Fruit fly (Drosophila melanogaster) whole organism, wandering third instar larva: ENCODE results near the gene CG44141.
A peak's percentile ranks its signal among the peaks of the same experiment; 100 is the strongest.

ENCODE experiments used
- Abd-B ChIP-seq: fragments of >200 bp; optimal IDR thresholded peaks from 2 replicates; lab custom pipeline; 2017; ENCODE audit warnings: missing biosample characterization, missing genetic modification characterization
- CG32264 ChIP-seq: fragments of 200-800 bp; sonication (Bioruptor generic); optimal IDR thresholded peaks from 2 replicates; lab custom pipeline; 2016; ENCODE audit warnings: missing biosample characterization, missing genetic modification characterization
- CG9705 ChIP-seq: fragments of 200-800 bp; sonication (Bioruptor generic); optimal IDR thresholded peaks from 2 replicates; lab custom pipeline; 2018; ENCODE audit warnings: missing biosample characterization, mild to moderate bottlenecking, missing genetic modification characterization
- CrebA ChIP-seq: fragments of 200-800 bp; sonication (Bioruptor generic); optimal IDR thresholded peaks from 2 replicates; lab custom pipeline; 2016; ENCODE audit warnings: missing biosample characterization, mild to moderate bottlenecking, missing genetic modification characterization, borderline replicate concordance
- Dfd ChIP-seq: fragments of >200 bp; optimal IDR thresholded peaks from 2 replicates; lab custom pipeline; 2017; ENCODE audit warnings: missing biosample characterization, missing genetic modification characterization
- Dif ChIP-seq: fragments of 200-275, 200-300 bp; sonication (Bioruptor generic); optimal IDR thresholded peaks from 2 replicates; lab custom pipeline; 2018; ENCODE audit warnings: missing biosample characterization, missing genetic modification characterization; ENCODE audit not compliant: partially characterized antibody
- GATAd ChIP-seq: sonication (Bioruptor generic); optimal IDR thresholded peaks from 2 replicates; lab custom pipeline; 2016; ENCODE audit warnings: missing biosample characterization, missing genetic modification characterization
- HLH106 ChIP-seq: fragments of 200-800 bp; optimal IDR thresholded peaks from 3 replicates; lab custom pipeline; 2019; ENCODE audit warnings: missing biosample characterization, mild to moderate bottlenecking, missing genetic modification characterization, moderate library complexity
- Hnf4 ChIP-seq: fragments of 200-800 bp; sonication (Bioruptor generic); optimal IDR thresholded peaks from 2 replicates; lab custom pipeline; 2016; ENCODE audit warnings: missing biosample characterization, mild to moderate bottlenecking, missing genetic modification characterization
- Hr78 ChIP-seq: fragments of >200 bp; optimal IDR thresholded peaks from 2 replicates; lab custom pipeline; 2017; ENCODE audit warnings: missing biosample characterization, missing genetic modification characterization
- Hr83 ChIP-seq: fragments of 200-300 bp; sonication (Bioruptor generic); optimal IDR thresholded peaks from 2 replicates; lab custom pipeline; 2016; ENCODE audit warnings: missing biosample characterization, mild to moderate bottlenecking, missing genetic modification characterization, moderate library complexity; ENCODE audit not compliant: poor library complexity, severe bottlenecking
- Jra ChIP-seq: sonication (Bioruptor generic); optimal IDR thresholded peaks from 2 replicates; lab custom pipeline; 2016; ENCODE audit warnings: missing biosample characterization, missing genetic modification characterization
- Mio ChIP-seq: sonication (Bioruptor generic); optimal IDR thresholded peaks from 2 replicates; lab custom pipeline; 2016; ENCODE audit warnings: missing biosample characterization, missing genetic modification characterization
- Myc ChIP-seq: fragments of >200 bp; optimal IDR thresholded peaks from 2 replicates; lab custom pipeline; 2017
- N ChIP-seq: fragments of >200 bp; optimal IDR thresholded peaks from 2 replicates; lab custom pipeline; 2018; ENCODE audit warnings: missing biosample characterization, missing external identifiers, missing genetic modification characterization
- OdsH ChIP-seq: fragments of 200-800 bp; sonication (Bioruptor generic); optimal IDR thresholded peaks from 2 replicates; lab custom pipeline; 2016; ENCODE audit warnings: missing biosample characterization, mild to moderate bottlenecking, missing genetic modification characterization
- Rel ChIP-seq, 2 experiments: fragments of 200-800 bp; sonication (Bioruptor generic) in 1 of 2; optimal IDR thresholded peaks; 2 replicates in 1 of 2; 3 replicates in 1 of 2; lab custom pipeline; 2016 to 2019; ENCODE audit warnings: mild to moderate bottlenecking in 2 of 2, missing biosample characterization in 2 of 2, missing genetic modification characterization in 2 of 2, moderate library complexity in 1 of 2
- Sp1 ChIP-seq: fragments of 200-800 bp; sonication (Bioruptor generic); optimal IDR thresholded peaks from 3 replicates; lab custom pipeline; 2019; ENCODE audit warnings: missing biosample characterization, mild to moderate bottlenecking, missing genetic modification characterization, moderate library complexity
- Vsx2 ChIP-seq: fragments of 200-300, 225-300 bp; sonication (Bioruptor generic); optimal IDR thresholded peaks from 2 replicates; lab custom pipeline; 2018; ENCODE audit warnings: missing biosample characterization, missing genetic modification characterization; ENCODE audit not compliant: partially characterized antibody
- br ChIP-seq: fragments of 200-800 bp; sonication (Bioruptor generic); optimal IDR thresholded peaks from 2 replicates; lab custom pipeline; 2016; ENCODE audit warnings: missing biosample characterization, missing genetic modification characterization
- brk ChIP-seq: fragments of 200-800 bp; sonication (Bioruptor generic); optimal IDR thresholded peaks from 2 replicates; lab custom pipeline; 2016; ENCODE audit warnings: missing biosample characterization, mild to moderate bottlenecking, missing genetic modification characterization
- dl ChIP-seq, 2 experiments: fragments of 175-275, 200-275 bp in 1 of 2; fragments of 200-275 bp in 1 of 2; sonication (Bioruptor generic); optimal IDR thresholded peaks; lab custom pipeline; 2018; ENCODE audit warnings: mild to moderate bottlenecking in 2 of 2, missing biosample characterization in 2 of 2, missing genetic modification characterization in 2 of 2, moderate library complexity in 2 of 2; ENCODE audit not compliant: partially characterized antibody in 2 of 2, insufficient read depth in 1 of 2
- dmrt93B ChIP-seq: fragments of 200-800 bp; sonication (Bioruptor generic); optimal IDR thresholded peaks from 2 replicates; lab custom pipeline; 2018; ENCODE audit warnings: missing biosample characterization, mild to moderate bottlenecking, missing genetic modification characterization
- dsf ChIP-seq: sonication (Bioruptor generic); optimal IDR thresholded peaks from 2 replicates; lab custom pipeline; 2016; ENCODE audit warnings: missing biosample characterization, missing genetic modification characterization, borderline replicate concordance
- ey ChIP-seq: fragments of 200-800 bp; sonication (Bioruptor generic); optimal IDR thresholded peaks from 2 replicates; lab custom pipeline; 2016; ENCODE audit warnings: missing biosample characterization, missing genetic modification characterization
- foxo ChIP-seq, 2 experiments: fragments of 200-800 bp; sonication (Bioruptor generic); optimal IDR thresholded peaks; 2 replicates in 1 of 2; 3 replicates in 1 of 2; lab custom pipeline; 2016 to 2017; ENCODE audit warnings: missing biosample characterization in 2 of 2, missing genetic modification characterization in 2 of 2
- fru ChIP-seq: fragments of 200-800 bp; sonication (Bioruptor generic); optimal IDR thresholded peaks from 3 replicates; lab custom pipeline; 2016; ENCODE audit warnings: missing biosample characterization, mild to moderate bottlenecking, missing genetic modification characterization
- h ChIP-seq: fragments of 200-800 bp; sonication (Bioruptor generic); optimal IDR thresholded peaks from 3 replicates; lab custom pipeline; 2016; ENCODE audit warnings: missing biosample characterization, mild to moderate bottlenecking, missing genetic modification characterization
- jim ChIP-seq: fragments of 175-275, 200-325 bp; sonication (Bioruptor generic); optimal IDR thresholded peaks from 2 replicates; lab custom pipeline; 2016; ENCODE audit warnings: missing biosample characterization, mild to moderate bottlenecking, missing genetic modification characterization
- lola ChIP-seq: fragments of >200 bp; optimal IDR thresholded peaks from 2 replicates; lab custom pipeline; 2017; ENCODE audit warnings: missing biosample characterization, missing genetic modification characterization
- pan ChIP-seq: fragments of >200 bp; optimal IDR thresholded peaks from 2 replicates; lab custom pipeline; 2017
- psq ChIP-seq: fragments of 200-800 bp; sonication (Bioruptor generic); optimal IDR thresholded peaks from 3 replicates; lab custom pipeline; 2017; ENCODE audit warnings: missing biosample characterization, mild to moderate bottlenecking, missing genetic modification characterization, moderate library complexity
- rgr ChIP-seq: fragments of 200-800 bp; sonication (Bioruptor generic); optimal IDR thresholded peaks from 3 replicates; lab custom pipeline; 2016; ENCODE audit warnings: missing biosample characterization, mild to moderate bottlenecking, missing genetic modification characterization
- sage ChIP-seq: fragments of 200-800 bp; sonication (Bioruptor generic); optimal IDR thresholded peaks from 2 replicates; lab custom pipeline; 2016; ENCODE audit warnings: missing biosample characterization, mild to moderate bottlenecking, missing genetic modification characterization
- sv ChIP-seq: fragments of 200-800 bp; sonication (Bioruptor generic); optimal IDR thresholded peaks from 3 replicates; lab custom pipeline; 2016; ENCODE audit warnings: missing biosample characterization, missing genetic modification characterization
- tai ChIP-seq: sonication (Bioruptor generic); optimal IDR thresholded peaks from 2 replicates; lab custom pipeline; 2016; ENCODE audit warnings: missing biosample characterization, missing genetic modification characterization
- usp ChIP-seq: fragments of >200 bp; optimal IDR thresholded peaks from 2 replicates; lab custom pipeline; 2017; ENCODE audit warnings: missing biosample characterization, missing genetic modification characterization
- woc ChIP-seq: sonication (Bioruptor generic); optimal IDR thresholded peaks from 2 replicates; lab custom pipeline; 2016; ENCODE audit warnings: missing biosample characterization, mild to moderate bottlenecking, missing genetic modification characterization

CG44141 gene

dm6 chr2L:15629596-15630168, 29.6 kb downstream of the CG44141 start, which contains the start of gene CG18480:
TSS of gene CG18480 (plus strand) at chr2L:15630002.
- peak; percentile 58 for TF ChIP-seq brk
- TF ChIP-seq br (GFP tag; lab: Kevin White, UChicago), result peak; percentile 66
- TF ChIP-seq sage (GFP tag; lab: Kevin White, UChicago), result no peak
- peak; percentile 48 for TF ChIP-seq woc
- TF ChIP-seq Dif (GFP tag; lab: Kevin White, UChicago), result no peak
- TF ChIP-seq Sp1, result peak; percentile 48
- TF ChIP-seq CrebA (GFP tag; lab: Kevin White, UChicago), result no peak
- TF ChIP-seq lola (GFP tag; lab: Kevin White, UChicago), result no peak
- peak; percentile 79 for TF ChIP-seq h (GFP tag; lab: Kevin White, UChicago)
- peak; percentile 59 for TF ChIP-seq OdsH (GFP tag; lab: Kevin White, UChicago)
- TF ChIP-seq jim, result no peak
- TF ChIP-seq Jra, result peak; percentile 64
- TF ChIP-seq Hr83 (GFP tag; lab: Kevin White, UChicago), result peak; percentile 35
- TF ChIP-seq psq, result no peak
- TF ChIP-seq fru (GFP tag; lab: Kevin White, UChicago), result peak; percentile 74
- no peak for TF ChIP-seq Hr78 (GFP tag; lab: Kevin White, UChicago)
- peak; percentile 54 for TF ChIP-seq HLH106 (tag; lab: Kevin White, UChicago)
- TF ChIP-seq dsf, result no peak
- no peak for TF ChIP-seq Dfd (GFP tag; lab: Kevin White, UChicago)
- TF ChIP-seq tai, result peak; percentile 16
- TF ChIP-seq sv (GFP tag; lab: Kevin White, UChicago), result no peak
- peak in 1 of 2 experiments; percentile 82 for TF ChIP-seq foxo (GFP tag; optimal IDR thresholded peaks at IDR 0.05; lab: Kevin White, UChicago)
- no peak for TF ChIP-seq Rel (GFP tag; optimal IDR thresholded peaks at IDR 0.05; lab: Kevin White, UChicago)
- TF ChIP-seq Rel (tag; optimal IDR thresholded peaks at IDR 0.05; lab: Kevin White, UChicago), result no peak
- no peak for TF ChIP-seq GATAd
- TF ChIP-seq dmrt93B (GFP tag; lab: Kevin White, UChicago), result peak; percentile 6
- peak; percentile 76 for TF ChIP-seq rgr (GFP tag; lab: Kevin White, UChicago)
- TF ChIP-seq pan (lab: Kevin White, UChicago), result no peak
- TF ChIP-seq Hnf4 (GFP tag; lab: Kevin White, UChicago), result peak; percentile 57
- TF ChIP-seq ey, result peak; percentile 68
- TF ChIP-seq Abd-B (GFP tag; lab: Kevin White, UChicago), result no peak
- TF ChIP-seq N (GFP tag; lab: Kevin White, UChicago), result no peak
- TF ChIP-seq Mio (GFP tag; lab: Kevin White, UChicago), result no peak
- TF ChIP-seq dl (GFP tag; optimal IDR thresholded peaks at IDR 0.05; lab: Kevin White, UChicago; ENCODE audit: insufficient read depth in 1 of 2, partially characterized antibody in 2 of 2), result no peak
- no peak for TF ChIP-seq Myc (lab: Kevin White, UChicago)
- no peak for TF ChIP-seq CG9705
- no peak for TF ChIP-seq usp
- no peak for TF ChIP-seq Vsx2 (GFP tag; lab: Kevin White, UChicago)
- TF ChIP-seq CG32264, result no peak

DNA sequence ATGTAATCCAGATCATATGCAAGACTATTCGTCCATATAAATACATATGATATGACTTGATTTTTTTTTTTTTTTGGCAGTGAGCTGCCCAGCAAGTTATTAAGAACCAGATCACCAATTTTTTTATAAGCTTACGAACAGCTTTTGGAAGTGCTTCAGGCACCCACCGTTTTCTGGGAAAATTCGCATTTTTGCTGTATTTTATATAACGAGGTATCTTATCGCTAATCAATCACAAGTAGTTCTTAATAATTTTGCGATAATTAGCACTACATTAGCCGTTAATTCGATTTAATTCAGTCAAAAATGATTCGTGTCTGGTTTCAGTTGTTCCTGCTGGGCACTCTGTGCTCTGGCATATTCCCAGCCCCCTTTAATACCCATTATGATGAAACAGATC, 30.9 kb downstream of the CG44141 start, which contains the start of gene CG7631:
TSS of gene CG7631 (plus strand) at position 301 of the 400 bp plus-strand sequence.
- no peak for TF ChIP-seq lola (GFP tag; lab: Kevin White, UChicago)
- no peak for TF ChIP-seq jim
- no peak for TF ChIP-seq ey
- no peak for TF ChIP-seq Sp1
- TF ChIP-seq pan (lab: Kevin White, UChicago), result no peak
- TF ChIP-seq Hnf4 (GFP tag; lab: Kevin White, UChicago), result no peak
- TF ChIP-seq foxo (GFP tag; optimal IDR thresholded peaks at IDR 0.05; lab: Kevin White, UChicago), result no peak
- no peak for TF ChIP-seq dsf
- no peak for TF ChIP-seq fru (GFP tag; lab: Kevin White, UChicago)
- no peak for TF ChIP-seq psq
- no peak for TF ChIP-seq rgr (GFP tag; lab: Kevin White, UChicago)
- no peak for TF ChIP-seq HLH106 (tag; lab: Kevin White, UChicago)
- TF ChIP-seq usp, result no peak
- TF ChIP-seq woc, result no peak
- no peak for TF ChIP-seq Rel (GFP tag; optimal IDR thresholded peaks at IDR 0.05; lab: Kevin White, UChicago)
- no peak for TF ChIP-seq Rel (tag; optimal IDR thresholded peaks at IDR 0.05; lab: Kevin White, UChicago)
- no peak for TF ChIP-seq Mio (GFP tag; lab: Kevin White, UChicago)
- no peak for TF ChIP-seq sv (GFP tag; lab: Kevin White, UChicago)
- no peak for TF ChIP-seq CG32264
